Worm (Caenorhabditis elegans) whole organism, L4/young adult: ENCODE measurements around the gene srh-209.

Experiments used
- W03F9.2 ChIP-seq: fragments of 150-350 bp; optimal IDR thresholded peaks from 2 replicates; lab custom pipeline; 2014; ENCODE audit warnings: missing biosample characterization, missing genetic modification characterization
- dao-5 ChIP-seq: sonication (generic microtip); optimal IDR thresholded peaks from 2 replicates; lab custom pipeline; 2016; ENCODE audit warnings: missing genotype, missing genetic modification characterization, moderate library complexity, missing compliant biosample characterization
- him-1 ChIP-seq: sonication (generic microtip); optimal IDR thresholded peaks from 2 replicates; lab custom pipeline; 2016; ENCODE audit warnings: missing genotype, missing genetic modification reagents, missing genetic modification characterization, missing compliant biosample characterization

DNA sequence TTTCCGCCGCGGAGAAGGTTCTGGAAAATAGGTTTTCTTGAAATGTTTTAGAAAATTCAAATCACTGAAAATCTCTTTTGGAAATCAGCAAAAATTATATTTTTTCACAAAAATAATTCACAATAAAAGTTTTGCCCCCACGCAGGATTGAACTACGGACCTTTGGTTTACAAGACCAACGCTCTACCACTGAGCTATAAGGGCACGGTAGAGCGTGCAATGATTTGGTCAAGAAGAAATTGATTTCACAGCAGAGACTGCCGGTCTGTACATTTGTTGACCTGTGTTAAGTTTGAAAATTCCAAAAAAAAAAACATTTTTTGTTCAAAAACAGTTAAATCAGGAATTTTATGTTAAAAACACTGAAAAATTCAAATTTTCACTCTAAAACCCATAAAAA, 7.7 kb upstream of the srh-209 start:
- no peak for TF ChIP-seq dao-5 (tag; lab: Kevin White, UChicago)
- no peak for TF ChIP-seq W03F9.2 (tag; lab: Kevin White, UChicago)
- TF ChIP-seq him-1 (tag; lab: Kevin White, UChicago), result no peak
